Worm (Caenorhabditis elegans): ENCODE data around the gene T02G5.15.

ce11 chrII:7053001-7053400, 31.1 kb upstream of the T02G5.15 start, which contains the start of gene ZK1127.13:
- no peak for TF ChIP-seq skn-1 (tag; optimal IDR thresholded peaks at IDR 0.05)
- no peak for TF ChIP-seq nhr-11 (tag; optimal IDR thresholded peaks at IDR 0.05)
